Worm (Caenorhabditis elegans) whole organism, young adult: ENCODE results near the gene C17F4.3.

Source experiments
- B0019.2 ChIP-seq: fragments of 200-800 bp; sonication (Bioruptor generic); conservative IDR thresholded peaks from 2 replicates; pipeline ENCODE4 v1.3.6; 2022; ENCODE audit warnings: missing genetic modification reagents, missing genetic modification characterization, missing compliant biosample characterization
- B0035.1 ChIP-seq: sonication (generic microtip); optimal IDR thresholded peaks from 2 replicates; lab custom pipeline; 2016; ENCODE audit warnings: missing genetic modification characterization, mild to moderate bottlenecking, missing compliant biosample characterization, missing genotype, missing genetic modification reagents
- B0261.1 ChIP-seq: sonication (generic microtip); optimal IDR thresholded peaks from 2 replicates; lab custom pipeline; 2016; ENCODE audit warnings: mild to moderate bottlenecking, missing genetic modification characterization, moderate library complexity, missing compliant biosample characterization
- F10E7.11 ChIP-seq: sonication (generic microtip); optimal IDR thresholded peaks from 2 replicates; lab custom pipeline; 2017; ENCODE audit warnings: mild to moderate bottlenecking, missing genetic modification characterization, moderate library complexity, missing compliant biosample characterization
- F37B4.10 ChIP-seq: fragments of 200-800 bp; sonication (Bioruptor generic); IDR thresholded peaks from 2 replicates; pipeline ENCODE4 v1.3.6; 2022; ENCODE audit warnings: missing genetic modification characterization, missing compliant biosample characterization
- F57A8.1 ChIP-seq: fragments of 200-800 bp; sonication (Bioruptor generic); optimal IDR thresholded peaks from 2 replicates; lab custom pipeline; 2018; ENCODE audit warnings: mild to moderate bottlenecking, missing genetic modification characterization, moderate library complexity, missing compliant biosample characterization
- K12H6.12 ChIP-seq: fragments of 200-800 bp; sonication (Bioruptor generic); optimal IDR thresholded peaks from 2 replicates; lab custom pipeline; 2018; ENCODE audit warnings: mild to moderate bottlenecking, missing genetic modification characterization, missing compliant biosample characterization
- T07F8.4 ChIP-seq: sonication (generic microtip); optimal IDR thresholded peaks from 2 replicates; lab custom pipeline; 2016; ENCODE audit warnings: mild to moderate bottlenecking, missing genetic modification characterization, moderate library complexity, missing compliant biosample characterization
- Y53F4B.3 ChIP-seq: fragments of 200-800 bp; sonication (Bioruptor generic); IDR thresholded peaks from 2 replicates; pipeline ENCODE4 v1.3.6; 2022; ENCODE audit warnings: missing genetic modification reagents, missing genetic modification characterization, missing compliant biosample characterization
- Y53G8AR.9 ChIP-seq: fragments of 200-800 bp; sonication (Bioruptor generic); conservative IDR thresholded peaks from 2 replicates; pipeline ENCODE4 v1.3.6; 2022; ENCODE audit warnings: missing genetic modification reagents, missing genetic modification characterization, missing compliant biosample characterization
- akir-1 ChIP-seq: fragments of 200-800 bp; sonication (Bioruptor generic); optimal IDR thresholded peaks from 2 replicates; lab custom pipeline; 2018; ENCODE audit warnings: mild to moderate bottlenecking, missing genetic modification characterization, moderate library complexity, missing compliant biosample characterization
- ama-1 ChIP-seq, 3 experiments: fragments of 150-350 bp in 1 of 3; sonication (generic microtip) in 2 of 3; optimal IDR thresholded peaks; 2 replicates each; lab custom pipeline; 2014 to 2018; ENCODE audit warnings: missing biosample characterization in 2 of 3, missing genetic modification characterization in 2 of 3, missing genetic modification reagents in 2 of 3
- attf-5 ChIP-seq: fragments of 200-800 bp; sonication (Bioruptor generic); optimal IDR thresholded peaks from 2 replicates; lab custom pipeline; 2018; ENCODE audit warnings: mild to moderate bottlenecking, missing genetic modification characterization, missing compliant biosample characterization
- ceh-79 ChIP-seq: sonication (generic microtip); optimal IDR thresholded peaks from 2 replicates; lab custom pipeline; 2017; ENCODE audit warnings: mild to moderate bottlenecking, missing genetic modification characterization, missing compliant biosample characterization
- die-1 ChIP-seq: sonication (generic microtip); optimal IDR thresholded peaks from 2 replicates; lab custom pipeline; 2016; ENCODE audit warnings: missing genotype, mild to moderate bottlenecking, missing genetic modification characterization, missing compliant biosample characterization
- egl-44 ChIP-seq: fragments of 200-800 bp; sonication (Bioruptor generic); IDR thresholded peaks from 2 replicates; pipeline ENCODE4 v1.3.6; 2022; ENCODE audit warnings: missing genetic modification reagents, missing genetic modification characterization, missing compliant biosample characterization
- ekl-4 ChIP-seq: fragments of 200-800 bp; sonication (Bioruptor generic); IDR thresholded peaks from 2 replicates; pipeline ENCODE4 v1.3.6; 2022; ENCODE audit warnings: missing genetic modification reagents, missing genetic modification characterization, missing compliant biosample characterization
- gei-17 ChIP-seq: fragments of 200-800 bp; sonication (Bioruptor generic); optimal IDR thresholded peaks from 2 replicates; lab custom pipeline; 2018; ENCODE audit warnings: mild to moderate bottlenecking, missing genetic modification characterization, missing compliant biosample characterization
- hlh-26 ChIP-seq: fragments of 200-800 bp; sonication (Bioruptor generic); conservative IDR thresholded peaks from 2 replicates; pipeline ENCODE4 v1.3.6; 2022; ENCODE audit warnings: missing genetic modification reagents, missing genetic modification characterization, missing compliant biosample characterization
- hmg-1.2 ChIP-seq: fragments of 200-800 bp; sonication (Bioruptor generic); IDR thresholded peaks from 2 replicates; pipeline ENCODE4 v1.3.6; 2022; ENCODE audit warnings: missing genetic modification reagents, missing genetic modification characterization, missing compliant biosample characterization
- hrde-1 ChIP-seq: sonication (generic microtip); optimal IDR thresholded peaks from 2 replicates; lab custom pipeline; 2016; ENCODE audit warnings: missing genetic modification characterization, mild to moderate bottlenecking, missing compliant biosample characterization, moderate library complexity, missing genotype, missing genetic modification reagents, borderline replicate concordance
- hsf-1 ChIP-seq: fragments of 200-800 bp; sonication (Bioruptor generic); IDR thresholded peaks from 2 replicates; pipeline ENCODE4 v1.3.6; 2022; ENCODE audit warnings: missing genetic modification reagents, missing genetic modification characterization, missing compliant biosample characterization
- let-526 ChIP-seq: fragments of 200-800 bp; sonication (Bioruptor generic); IDR thresholded peaks from 2 replicates; pipeline ENCODE4 v1.3.6; 2022; ENCODE audit warnings: missing genetic modification reagents, missing genetic modification characterization, missing compliant biosample characterization
- lin-26 ChIP-seq: fragments of 200-800 bp; sonication (Bioruptor generic); IDR thresholded peaks from 2 replicates; pipeline ENCODE4 v1.3.6; 2022; ENCODE audit warnings: missing genetic modification reagents, missing genetic modification characterization, missing compliant biosample characterization
- lsl-1 ChIP-seq: fragments of 200-800 bp; sonication (Bioruptor generic); optimal IDR thresholded peaks from 2 replicates; lab custom pipeline; 2018; ENCODE audit warnings: mild to moderate bottlenecking, missing genetic modification characterization, moderate library complexity, missing compliant biosample characterization
- madf-3 ChIP-seq: fragments of 200-800 bp; sonication (Bioruptor generic); IDR thresholded peaks from 2 replicates; pipeline ENCODE4 v1.3.6; 2022; ENCODE audit warnings: missing genetic modification reagents, missing genetic modification characterization, missing compliant biosample characterization
- madf-8 ChIP-seq: fragments of 200-800 bp; sonication (Bioruptor generic); conservative IDR thresholded peaks from 2 replicates; pipeline ENCODE4 v1.3.6; 2022; ENCODE audit warnings: missing genetic modification reagents, missing genetic modification characterization, missing compliant biosample characterization
- nfyb-1 ChIP-seq: fragments of 200-800 bp; sonication (Bioruptor generic); IDR thresholded peaks from 2 replicates; pipeline ENCODE4 v1.3.6; 2022; ENCODE audit warnings: missing genetic modification reagents, missing genetic modification characterization, missing compliant biosample characterization
- nhr-27 ChIP-seq: fragments of 200-800 bp; sonication (Bioruptor generic); optimal IDR thresholded peaks from 2 replicates; lab custom pipeline; 2018; ENCODE audit warnings: mild to moderate bottlenecking, missing genetic modification characterization, moderate library complexity, missing compliant biosample characterization
- pha-4 ChIP-seq: fragments of 150-350 bp; sonication (generic microtip); optimal IDR thresholded peaks from 2 replicates; lab custom pipeline; 2014; ENCODE audit warnings: missing biosample characterization, missing genetic modification reagents, missing genetic modification characterization
- rpc-1 ChIP-seq, 2 experiments: fragments of 150-350 bp in 1 of 2; sonication (generic microtip) in 1 of 2; optimal IDR thresholded peaks; 2 replicates each; lab custom pipeline; 2014 to 2018; ENCODE audit warnings: missing biosample characterization in 1 of 2, missing genetic modification characterization in 1 of 2, missing genetic modification reagents in 1 of 2, missing genotype in 1 of 2
- sdz-38 ChIP-seq: sonication (generic microtip); optimal IDR thresholded peaks from 2 replicates; lab custom pipeline; 2016; ENCODE audit warnings: missing genotype, missing genetic modification characterization, missing compliant biosample characterization
- snpc-1.3 ChIP-seq: sonication (generic microtip); optimal IDR thresholded peaks from 2 replicates; lab custom pipeline; 2017; ENCODE audit warnings: missing genetic modification characterization, mild to moderate bottlenecking, missing compliant biosample characterization, antibody characterized with exemption, moderate library complexity, missing genotype, missing genetic modification reagents; ENCODE audit not compliant: insufficient read depth
- snpc-4 ChIP-seq, 5 experiments: fragments of 150-350 bp in 1 of 5; sonication (generic microtip) in 4 of 5; optimal IDR thresholded peaks; 2 replicates each; lab custom pipeline; 2014 to 2018; ENCODE audit warnings: missing genetic modification characterization in 5 of 5, missing biosample characterization in 3 of 5, antibody characterized with exemption in 2 of 5, mild to moderate bottlenecking in 2 of 5, missing compliant biosample characterization in 2 of 5, missing genotype in 2 of 5, moderate library complexity in 2 of 5, missing genetic modification reagents in 1 of 5
- somi-1 ChIP-seq: fragments of 200-800 bp; sonication (Bioruptor generic); optimal IDR thresholded peaks from 2 replicates; lab custom pipeline; 2018; ENCODE audit warnings: mild to moderate bottlenecking, missing genetic modification characterization, missing compliant biosample characterization
- tbp1 ChIP-seq: fragments of 200-800 bp; sonication (Bioruptor generic); optimal IDR thresholded peaks from 2 replicates; lab custom pipeline; 2018; ENCODE audit warnings: mild to moderate bottlenecking, missing genetic modification characterization, missing compliant biosample characterization
- zfh-2 ChIP-seq: fragments of 200-800 bp; sonication (Bioruptor generic); conservative IDR thresholded peaks from 2 replicates; pipeline ENCODE4 v1.3.6; 2022; ENCODE audit warnings: missing genetic modification reagents, missing genetic modification characterization, missing compliant biosample characterization
- ztf-22 ChIP-seq: fragments of 200-800 bp; sonication (Bioruptor generic); optimal IDR thresholded peaks from 2 replicates; lab custom pipeline; 2018; ENCODE audit warnings: mild to moderate bottlenecking, missing genetic modification characterization, moderate library complexity, missing compliant biosample characterization
- ztf-25 ChIP-seq: fragments of 200-800 bp; sonication (Bioruptor generic); IDR thresholded peaks from 2 replicates; pipeline ENCODE4 v1.3.6; 2022; ENCODE audit warnings: missing genetic modification reagents, missing genetic modification characterization, missing compliant biosample characterization

The C17F4.3 gene

DNA sequence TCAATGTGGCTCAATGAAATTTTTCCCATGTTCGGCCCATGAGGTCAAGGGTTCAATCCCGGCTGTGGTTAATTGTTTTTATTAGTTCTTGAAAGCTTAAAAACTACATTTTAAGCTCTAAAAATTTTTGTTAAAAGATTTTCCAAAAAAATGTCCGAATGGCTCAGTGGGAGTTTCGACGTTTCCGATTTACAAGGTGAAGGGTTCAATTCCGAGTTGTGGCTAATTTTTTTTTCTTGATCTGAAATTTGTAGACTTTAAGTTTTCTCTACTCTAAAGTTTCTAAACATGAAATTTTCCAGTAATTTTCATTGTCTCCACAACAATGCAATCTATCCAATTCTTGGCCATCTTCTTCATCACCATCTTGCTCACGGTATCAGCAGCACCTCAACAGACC is 22.2 kb downstream of the C17F4.3 start, which contains the start of gene F02E11.2:
TSS of gene F02E11.2 (plus strand) at position 301 of the 400 bp plus-strand sequence.
- no peak for TF ChIP-seq Y53G8AR.9 (GFP tag; lab: Robert Waterston, UW)
- TF ChIP-seq rpc-1 (optimal IDR thresholded peaks at IDR 0.05; lab: Kevin White, UChicago): no peak
- peak; percentile 33 for TF ChIP-seq rpc-1 (tag; optimal IDR thresholded peaks at IDR 0.05; lab: Kevin White, UChicago)

DNA sequence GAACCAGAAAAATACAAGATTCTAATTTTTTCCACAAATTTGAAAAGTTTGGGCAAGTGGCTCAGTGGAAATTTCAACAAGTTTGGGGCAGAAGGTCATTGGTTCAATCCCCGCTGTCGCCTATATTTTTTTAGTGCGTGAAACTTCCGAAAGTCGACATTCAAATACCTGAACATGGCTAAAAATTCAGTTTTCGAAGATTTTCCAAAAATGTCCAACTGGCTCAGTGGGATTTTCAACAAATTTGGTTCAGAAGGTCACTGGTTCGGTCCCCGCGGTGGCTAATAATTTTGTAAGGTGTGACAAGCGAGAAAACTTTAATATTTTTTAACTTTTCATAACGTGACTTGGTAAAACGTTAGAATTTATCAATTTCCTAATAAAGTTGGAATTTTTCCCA is 24.4 kb downstream of the C17F4.3 start:
- TF ChIP-seq F37B4.10 (GFP tag; lab: Robert Waterston, UW) (no peak), let-526 (no peak), snpc-1.3 (tag; lab: Kevin White, UChicago) (no peak), zfh-2 (GFP tag; lab: Robert Waterston, UW) (no peak), tbp1 (GFP tag; lab: Kevin White, UChicago) (peak; percentile 67), madf-8 (GFP tag; lab: Robert Waterston, UW) (no peak), hrde-1 (tag; lab: Kevin White, UChicago) (no peak), B0261.1 (peak; percentile 44), K12H6.12 (tag; lab: Kevin White, UChicago) (no peak), rpc-1 (optimal IDR thresholded peaks at IDR 0.05; lab: Kevin White, UChicago) (no peak), rpc-1 (tag; optimal IDR thresholded peaks at IDR 0.05; lab: Kevin White, UChicago) (peak; percentile 58), lin-26 (GFP tag; lab: Robert Waterston, UW) (no peak), sdz-38 (tag; lab: Kevin White, UChicago) (no peak), madf-3 (no peak), Y53G8AR.9 (GFP tag; lab: Robert Waterston, UW) (no peak), nfyb-1 (GFP tag; lab: Robert Waterston, UW) (no peak), attf-5 (GFP tag; lab: Kevin White, UChicago) (no peak)

DNA sequence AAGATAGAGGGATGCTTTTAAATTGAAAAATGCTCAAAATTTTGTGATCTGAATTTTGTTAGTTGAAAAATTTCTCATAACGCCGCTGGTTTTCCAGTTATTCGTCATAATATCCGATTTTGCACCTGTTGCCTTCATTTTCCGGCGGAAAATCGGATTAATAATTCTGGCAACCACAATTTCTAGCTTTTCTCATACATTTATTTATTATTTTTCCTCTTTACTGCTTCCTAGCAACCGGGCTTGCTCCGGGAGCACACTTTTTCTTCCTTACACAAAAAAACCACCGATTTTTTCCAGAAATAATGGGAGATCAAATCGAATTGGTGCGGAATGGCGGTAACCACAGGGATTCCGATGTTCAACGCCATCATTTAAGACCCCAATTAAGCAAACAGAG is 27.1 kb downstream of the C17F4.3 start, which contains the start of gene F02E11.7:
TSS of gene F02E11.7 (plus strand) at position 301 of the 400 bp plus-strand sequence.
- TF ChIP-seq ceh-79 (no peak), akir-1 (GFP tag; lab: Kevin White, UChicago) (no peak), B0035.1 (tag; lab: Kevin White, UChicago) (no peak), hlh-26 (GFP tag; lab: Robert Waterston, UW) (no peak), pha-4 (tag; lab: Kevin White, UChicago) (no peak), sdz-38 (tag; lab: Kevin White, UChicago) (no peak), F57A8.1 (GFP tag; lab: Kevin White, UChicago) (no peak)
- TF ChIP-seq, all 124 proteins: peak for 0

DNA sequence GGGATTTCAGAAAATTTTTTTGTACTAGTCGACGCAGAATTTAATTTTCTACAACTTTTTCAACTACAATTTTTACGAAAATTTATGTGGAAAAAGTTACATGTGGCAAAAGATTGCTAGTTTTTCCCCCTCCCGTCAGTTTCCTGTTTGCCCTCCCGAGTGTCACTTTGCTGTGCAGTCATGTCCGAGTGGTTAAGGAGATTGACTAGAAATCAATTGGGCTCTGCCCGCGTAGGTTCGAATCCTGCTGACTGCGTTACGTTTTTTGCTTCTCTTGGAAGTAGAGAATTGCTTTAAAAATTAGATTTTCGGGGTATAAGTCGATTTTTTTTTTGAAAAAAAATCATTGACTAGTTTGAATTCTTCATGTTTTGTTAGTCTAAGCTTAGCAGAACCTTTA is 27.5 kb downstream of the C17F4.3 start:
- TF ChIP-seq lin-26 (GFP tag; lab: Robert Waterston, UW): peak; percentile 80; the same call in 1 of the 2 replicates
- TF ChIP-seq gei-17 (GFP tag; lab: Kevin White, UChicago): no peak
- no peak for TF ChIP-seq sdz-38 (tag; lab: Kevin White, UChicago)
- no peak for TF ChIP-seq hsf-1 (GFP tag; lab: Robert Waterston, UW)
- TF ChIP-seq ztf-25 (GFP tag; lab: Robert Waterston, UW): 0 out of 2 replicates have a peak, but pooled peaks have one; percentile 38
- no peak for TF ChIP-seq ama-1 (optimal IDR thresholded peaks at IDR 0.05; lab: Kevin White, UChicago)
- TF ChIP-seq ama-1 (GFP tag; optimal IDR thresholded peaks at IDR 0.05; lab: Kevin White, UChicago): peak; percentile 16 to 25
- TF ChIP-seq madf-8 (GFP tag; lab: Robert Waterston, UW): no peak
- no peak for TF ChIP-seq somi-1 (GFP tag; lab: Kevin White, UChicago)
- TF ChIP-seq ztf-22 (GFP tag; lab: Kevin White, UChicago): no peak
- peak; percentile 47 for TF ChIP-seq die-1
- TF ChIP-seq T07F8.4: no peak
- TF ChIP-seq egl-44 (GFP tag; lab: Robert Waterston, UW): no peak
- TF ChIP-seq nfyb-1 (GFP tag; lab: Robert Waterston, UW): peak; percentile 66
- no peak for TF ChIP-seq nhr-27 (tag; lab: Kevin White, UChicago)
- no peak for TF ChIP-seq ekl-4 (GFP tag; lab: Robert Waterston, UW)
- peak; percentile 48 for TF ChIP-seq hmg-1.2 (GFP tag; lab: Robert Waterston, UW)
- no peak for TF ChIP-seq F10E7.11
- TF ChIP-seq B0019.2: no peak
- peak; percentile 95 for TF ChIP-seq tbp1 (GFP tag; lab: Kevin White, UChicago)
- peak; percentile 24 for TF ChIP-seq lsl-1
- TF ChIP-seq Y53F4B.3 (GFP tag; lab: Robert Waterston, UW): no peak
- peak; percentile 65 for TF ChIP-seq rpc-1 (optimal IDR thresholded peaks at IDR 0.05; lab: Kevin White, UChicago)
- peak; percentile 78 for TF ChIP-seq rpc-1 (tag; optimal IDR thresholded peaks at IDR 0.05; lab: Kevin White, UChicago)
- no peak for TF ChIP-seq snpc-4 (GFP tag; optimal IDR thresholded peaks at IDR 0.05; lab: Kevin White, UChicago)
- peak in 1 of 4 experiments; percentile 37 for TF ChIP-seq snpc-4 (tag; optimal IDR thresholded peaks at IDR 0.05; lab: Kevin White, UChicago)
